Fruit fly (Drosophila melanogaster) whole organism, embryonic: ENCODE measurements around the gene CG13031.

ENCODE experiments used
- Aef1 ChIP-seq: fragments of 200-800 bp; sonication (Bioruptor generic); IDR thresholded peaks from 3 replicates; pipeline ENCODE4 v1.3.6; 2022; ENCODE audit warnings: missing biosample characterization, missing genetic modification characterization
- C15 ChIP-seq: fragments of 200-800 bp; sonication (Bioruptor generic); IDR thresholded peaks from 3 replicates; pipeline ENCODE4 v1.3.6; 2022; ENCODE audit warnings: missing biosample characterization, missing genetic modification characterization
- CG10462 ChIP-seq: fragments of 200-800 bp; sonication (Bioruptor generic); optimal IDR thresholded peaks from 2 replicates; lab custom pipeline; 2016; ENCODE audit warnings: missing biosample characterization, missing genetic modification characterization
- CG10959 ChIP-seq: fragments of 200-800 bp; sonication (Bioruptor generic); IDR thresholded peaks from 2 replicates; pipeline ENCODE4 v1.3.6; 2022; ENCODE audit warnings: missing biosample characterization, missing genetic modification characterization
- CG11723 ChIP-seq: fragments of 200-800 bp; sonication (Bioruptor generic); optimal IDR thresholded peaks from 2 replicates; lab custom pipeline; 2017; ENCODE audit warnings: missing biosample characterization, mild to moderate bottlenecking, missing genetic modification characterization
- CG12071 ChIP-seq: fragments of 200-800 bp; sonication (Bioruptor generic); optimal IDR thresholded peaks from 3 replicates; lab custom pipeline; 2018; ENCODE audit warnings: missing biosample characterization, mild to moderate bottlenecking, missing genetic modification characterization
- CG12104 ChIP-seq: fragments of 200-800 bp; sonication (Bioruptor generic); optimal IDR thresholded peaks from 3 replicates; lab custom pipeline; 2016; ENCODE audit warnings: missing biosample characterization, missing genetic modification characterization
- CG12942 ChIP-seq: fragments of 200-800 bp; sonication (Bioruptor generic); optimal IDR thresholded peaks from 3 replicates; lab custom pipeline; 2016; ENCODE audit warnings: missing biosample characterization, missing genetic modification characterization
- CG13287 ChIP-seq: fragments of 200-800 bp; sonication (Bioruptor generic); IDR thresholded peaks from 2 replicates; pipeline ENCODE4 v1.3.6; 2022; ENCODE audit warnings: missing biosample characterization, missing genetic modification characterization; ENCODE audit not compliant: partially characterized antibody
- CG15073 ChIP-seq: fragments of 200-800 bp; sonication (Bioruptor generic); optimal IDR thresholded peaks from 2 replicates; lab custom pipeline; 2016; ENCODE audit warnings: missing biosample characterization, missing genetic modification characterization
- CG15479 ChIP-seq: fragments of 200-800 bp; sonication (Bioruptor generic); optimal IDR thresholded peaks from 3 replicates; lab custom pipeline; 2019; ENCODE audit warnings: missing biosample characterization, mild to moderate bottlenecking, missing genetic modification characterization, moderate library complexity
- CG15696 ChIP-seq: fragments of 200-800 bp; sonication (Bioruptor generic); optimal IDR thresholded peaks from 2 replicates; lab custom pipeline; 2019; ENCODE audit warnings: missing biosample characterization, mild to moderate bottlenecking, missing genetic modification characterization, moderate library complexity
- CG17359 ChIP-seq: fragments of 200-800 bp; sonication (Bioruptor generic); optimal IDR thresholded peaks from 3 replicates; lab custom pipeline; 2018; ENCODE audit warnings: missing biosample characterization, mild to moderate bottlenecking, missing genetic modification characterization, moderate library complexity
- CG17568 ChIP-seq: fragments of 200-800 bp; sonication (Bioruptor generic); optimal IDR thresholded peaks from 2 replicates; lab custom pipeline; 2018; ENCODE audit warnings: missing biosample characterization, mild to moderate bottlenecking, missing genetic modification characterization, moderate library complexity
- CG2116 ChIP-seq: fragments of 200-800 bp; sonication (Bioruptor generic); optimal IDR thresholded peaks from 3 replicates; lab custom pipeline; 2018; ENCODE audit warnings: missing biosample characterization, mild to moderate bottlenecking, missing genetic modification characterization
- CG2202 ChIP-seq: fragments of 200-800 bp; sonication (Bioruptor generic); optimal IDR thresholded peaks from 2 replicates; lab custom pipeline; 2018; ENCODE audit warnings: missing biosample characterization, mild to moderate bottlenecking, missing genetic modification characterization
- CG31365 ChIP-seq: fragments of 200-800 bp; sonication (Bioruptor generic); optimal IDR thresholded peaks from 2 replicates; lab custom pipeline; 2018; ENCODE audit warnings: missing biosample characterization, mild to moderate bottlenecking, missing genetic modification characterization
- CG3407 ChIP-seq: fragments of 200-800 bp; sonication (Bioruptor generic); optimal IDR thresholded peaks from 2 replicates; lab custom pipeline; 2018; ENCODE audit warnings: missing biosample characterization, mild to moderate bottlenecking, missing genetic modification characterization
- CG4282 ChIP-seq: fragments of 200-800 bp; sonication (Bioruptor generic); optimal IDR thresholded peaks from 2 replicates; lab custom pipeline; 2016; ENCODE audit warnings: missing biosample characterization, missing genetic modification characterization
- CG6683 ChIP-seq: fragments of 200-800 bp; sonication (Bioruptor generic); optimal IDR thresholded peaks from 2 replicates; lab custom pipeline; 2017; ENCODE audit warnings: missing biosample characterization, mild to moderate bottlenecking, missing genetic modification characterization, missing genetic modification reagents
- CG7357 ChIP-seq: fragments of 200-800 bp; sonication (Bioruptor generic); IDR thresholded peaks from 3 replicates; pipeline ENCODE4 v1.3.6; 2022; ENCODE audit warnings: missing biosample characterization, missing genetic modification characterization
- CG9215 ChIP-seq: fragments of 200-800 bp; sonication (Bioruptor generic); IDR thresholded peaks from 2 replicates; pipeline ENCODE4 v1.3.6; 2022; ENCODE audit warnings: missing biosample characterization, missing genetic modification characterization
- D ChIP-seq, 2 experiments: fragments of 200-800 bp in 1 of 2; fragments of >200 bp in 1 of 2; sonication (Bioruptor generic) in 1 of 2; optimal IDR thresholded peaks; 2 replicates in 1 of 2; 3 replicates in 1 of 2; lab custom pipeline; 2017; ENCODE audit warnings: mild to moderate bottlenecking in 1 of 2, missing biosample characterization in 1 of 2, missing genetic modification characterization in 1 of 2, missing genetic modification reagents in 1 of 2
- D19A ChIP-seq: fragments of 200-800 bp; optimal IDR thresholded peaks from 3 replicates; lab custom pipeline; 2019; ENCODE audit warnings: missing biosample characterization, mild to moderate bottlenecking, missing genetic modification characterization, moderate library complexity
- Dref ChIP-seq: fragments of 200-800 bp; sonication (Bioruptor generic); IDR thresholded peaks from 2 replicates; pipeline ENCODE4 v1.3.6; 2022; ENCODE audit warnings: missing biosample characterization, missing genetic modification characterization
- Fer3 ChIP-seq: fragments of 200-800 bp; sonication (Bioruptor generic); optimal IDR thresholded peaks from 2 replicates; lab custom pipeline; 2018; ENCODE audit warnings: missing biosample characterization, mild to moderate bottlenecking, missing genetic modification characterization, moderate library complexity
- Mrtf ChIP-seq: fragments of 200-800 bp; sonication (Bioruptor generic); IDR thresholded peaks from 3 replicates; pipeline ENCODE4 v1.3.6; 2022; ENCODE audit warnings: missing biosample characterization, missing genetic modification characterization
- Stat92E ChIP-seq, 3 experiments: fragments of >200 bp in 2 of 3; fragments of 200-800 bp in 1 of 3; sonication (Bioruptor generic) in 1 of 3; optimal IDR thresholded peaks; 2 replicates each; lab custom pipeline; 2017 to 2019; ENCODE audit warnings: missing biosample characterization in 3 of 3, missing genetic modification characterization in 3 of 3, mild to moderate bottlenecking in 1 of 3, moderate library complexity in 1 of 3
- ase ChIP-seq: fragments of 200-800 bp; sonication (Bioruptor generic); IDR thresholded peaks from 3 replicates; pipeline ENCODE4 v1.3.6; 2022; ENCODE audit warnings: missing biosample characterization, missing genetic modification characterization
- bcd ChIP-seq: fragments of 200-800 bp; sonication (Bioruptor generic); optimal IDR thresholded peaks from 2 replicates; lab custom pipeline; 2017; ENCODE audit warnings: missing biosample characterization, mild to moderate bottlenecking, missing genetic modification characterization
- btn ChIP-seq: fragments of 200-800 bp; sonication (Bioruptor generic); optimal IDR thresholded peaks from 2 replicates; lab custom pipeline; 2016; ENCODE audit warnings: missing biosample characterization, missing genetic modification characterization
- caup ChIP-seq: fragments of 200-800 bp; sonication (Bioruptor generic); optimal IDR thresholded peaks from 3 replicates; lab custom pipeline; 2017; ENCODE audit warnings: missing biosample characterization, mild to moderate bottlenecking, missing genetic modification characterization, moderate library complexity; ENCODE audit not compliant: severe bottlenecking
- chinmo ChIP-seq: fragments of 200-800 bp; sonication (Bioruptor generic); IDR thresholded peaks from 4 replicates; pipeline ENCODE4 v1.3.6; 2022; ENCODE audit warnings: missing biosample characterization, missing genetic modification characterization; ENCODE audit not compliant: partially characterized antibody
- crc ChIP-seq: fragments of 200-800 bp; sonication (Bioruptor generic); optimal IDR thresholded peaks from 2 replicates; lab custom pipeline; 2016; ENCODE audit warnings: missing biosample characterization, missing genetic modification characterization
- dimm ChIP-seq: fragments of 200-800 bp; sonication (Bioruptor generic); IDR thresholded peaks from 2 replicates; pipeline ENCODE4 v1.3.6; 2022; ENCODE audit warnings: missing biosample characterization, missing genetic modification characterization
- emc ChIP-seq: fragments of 200-800 bp; sonication (Bioruptor generic); optimal IDR thresholded peaks from 2 replicates; lab custom pipeline; 2016; ENCODE audit warnings: missing biosample characterization, missing genetic modification characterization
- ewg ChIP-seq: fragments of 200-800 bp; sonication (Bioruptor generic); optimal IDR thresholded peaks from 3 replicates; lab custom pipeline; 2017; ENCODE audit warnings: mild to moderate bottlenecking, missing biosample characterization, missing genetic modification reagents, missing genetic modification characterization
- fd64A ChIP-seq: fragments of 200-800 bp; sonication (Bioruptor generic); optimal IDR thresholded peaks from 3 replicates; lab custom pipeline; 2018; ENCODE audit warnings: missing biosample characterization, mild to moderate bottlenecking, missing genetic modification characterization
- ind ChIP-seq: fragments of 200-800 bp; sonication (Bioruptor generic); optimal IDR thresholded peaks from 3 replicates; lab custom pipeline; 2016; ENCODE audit warnings: missing biosample characterization, missing genetic modification characterization
- kay ChIP-seq: fragments of 200-800 bp; sonication (Bioruptor generic); optimal IDR thresholded peaks from 2 replicates; lab custom pipeline; 2016; ENCODE audit warnings: missing biosample characterization, missing genetic modification characterization
- kni ChIP-seq: fragments of 200-800 bp; sonication (Bioruptor generic); optimal IDR thresholded peaks from 3 replicates; lab custom pipeline; 2017; ENCODE audit warnings: mild to moderate bottlenecking, missing biosample characterization, missing genetic modification reagents, missing genetic modification characterization
- p53 ChIP-seq: fragments of 200-800 bp; sonication (Bioruptor generic); optimal IDR thresholded peaks from 2 replicates; lab custom pipeline; 2016; ENCODE audit warnings: missing biosample characterization, missing genetic modification characterization
- pros ChIP-seq: fragments of 200-800 bp; sonication (Bioruptor generic); optimal IDR thresholded peaks from 3 replicates; lab custom pipeline; 2019; ENCODE audit warnings: missing biosample characterization, mild to moderate bottlenecking, missing genetic modification characterization, moderate library complexity
- salm ChIP-seq: fragments of 200-800 bp; sonication (Bioruptor generic); optimal IDR thresholded peaks from 2 replicates; lab custom pipeline; 2018; ENCODE audit warnings: missing biosample characterization, mild to moderate bottlenecking, missing genetic modification characterization
- sc ChIP-seq, 3 experiments: fragments of >200 bp in 2 of 3; fragments of 200-800 bp in 1 of 3; sonication (Bioruptor generic) in 1 of 3; optimal IDR thresholded peaks; 2 replicates in 2 of 3; 3 replicates in 1 of 3; lab custom pipeline; 2017; ENCODE audit warnings: mild to moderate bottlenecking in 1 of 3, missing biosample characterization in 1 of 3, missing genetic modification characterization in 1 of 3, missing genetic modification reagents in 1 of 3
- sob ChIP-seq: fragments of 200-800 bp; sonication (Bioruptor generic); IDR thresholded peaks from 2 replicates; pipeline ENCODE4 v1.3.6; 2022; ENCODE audit warnings: missing biosample characterization, missing genetic modification characterization
- toy ChIP-seq: fragments of 200-800 bp; sonication (Bioruptor generic); IDR thresholded peaks from 2 replicates; pipeline ENCODE4 v1.3.6; 2022; ENCODE audit warnings: missing biosample characterization, missing genetic modification characterization
- vfl ChIP-seq: fragments of 200-800 bp; sonication (Bioruptor generic); optimal IDR thresholded peaks from 2 replicates; lab custom pipeline; 2016; ENCODE audit warnings: missing biosample characterization, missing genetic modification characterization
- zf30C ChIP-seq: fragments of 200-800 bp; sonication (Bioruptor generic); optimal IDR thresholded peaks from 3 replicates; lab custom pipeline; 2018; ENCODE audit warnings: missing biosample characterization, mild to moderate bottlenecking, missing genetic modification characterization

The CG13031 gene

dm6 chr3L:16769866-16770265 lies 45.2 kb downstream of the CG13031 start (continued):
- TF ChIP-seq CG9215 (GFP tag; lab: Robert Waterston, UW) (no peak), D19A (no peak), CG10959 (GFP tag; lab: Robert Waterston, UW) (0 out of 2 replicates have a peak, but pooled peaks have one; percentile 39), Mrtf (GFP tag; lab: Robert Waterston, UW) (no peak), crc (GFP tag; lab: Kevin White, UChicago) (no peak), Stat92E (GFP tag; optimal IDR thresholded peaks at IDR 0.05; lab: Kevin White, UChicago) (no peak), p53 (GFP tag; lab: Kevin White, UChicago) (no peak), CG3407 (GFP tag; lab: Kevin White, UChicago) (no peak), CG10462 (peak; percentile 21), ewg (GFP tag; lab: Kevin White, UChicago) (no peak), CG2116 (GFP tag; lab: Kevin White, UChicago) (peak; percentile 16), ase (GFP tag; lab: Robert Waterston, UW) (peak; percentile 57; the same call in 2 of the 3 replicates), zf30C (peak; percentile 27), btn (no peak), CG2202 (tag; lab: Kevin White, UChicago) (no peak), CG11723 (peak; percentile 17), CG17568 (GFP tag; lab: Kevin White, UChicago) (peak; percentile 25), CG15073 (GFP tag; lab: Kevin White, UChicago) (no peak), CG7357 (no peak), chinmo (GFP tag; lab: Robert Waterston, UW) (0 out of 4 replicates have a peak, but pooled peaks have one; percentile 67), Dref (GFP tag; lab: Robert Waterston, UW) (no peak), CG4282 (GFP tag; lab: Kevin White, UChicago) (no peak), Aef1 (GFP tag; lab: Robert Waterston, UW) (no peak), dimm (no peak), ind (peak; percentile 6), kni (peak; percentile 72), vfl (GFP tag; lab: Kevin White, UChicago) (no peak), toy (GFP tag; lab: Robert Waterston, UW) (no peak), CG12942 (no peak)

dm6 chr3L:16772755-16773523 lies 48.3 kb downstream of the CG13031 start:
- TF ChIP-seq fd64A (GFP tag; lab: Kevin White, UChicago) (no peak), sc (optimal IDR thresholded peaks at IDR 0.05; lab: Kevin White, UChicago) (no peak), sc (GFP tag; optimal IDR thresholded peaks at IDR 0.05; lab: Kevin White, UChicago) (no peak), pros (GFP tag; lab: Kevin White, UChicago) (peak; percentile 92), Fer3 (tag; lab: Kevin White, UChicago) (no peak), caup (no peak), bcd (GFP tag; lab: Kevin White, UChicago) (no peak), sob (GFP tag; lab: Robert Waterston, UW) (no peak), emc (no peak), CG15696 (tag; lab: Kevin White, UChicago) (no peak), D (optimal IDR thresholded peaks at IDR 0.05; lab: Kevin White, UChicago) (peak; percentile 48), D (GFP tag; optimal IDR thresholded peaks at IDR 0.05; lab: Kevin White, UChicago) (no peak), CG17359 (tag; lab: Kevin White, UChicago) (no peak), CG15479 (GFP tag; lab: Kevin White, UChicago) (peak; percentile 72), C15 (GFP tag; lab: Robert Waterston, UW) (0 out of 3 replicates have a peak, but pooled peaks have one; percentile 17), CG31365 (tag; lab: Kevin White, UChicago) (no peak), CG6683 (no peak), kni (peak; percentile 20), CG13287 (GFP tag; lab: Robert Waterston, UW) (no peak), salm (tag; lab: Kevin White, UChicago) (no peak), CG12071 (no peak), kay (GFP tag; lab: Kevin White, UChicago) (no peak), CG12104 (no peak)
